Worm (Caenorhabditis elegans) whole organism, midembryonic: ENCODE results near the gene sup-9.

Experiments used
- T22C8.4 ChIP-seq: fragments of 200-800 bp; sonication (Bioruptor generic); IDR thresholded peaks from 2 replicates; pipeline ENCODE4 v1.3.6; 2022; ENCODE audit warnings: missing genetic modification characterization, missing compliant biosample characterization
- cog-1 ChIP-seq: sonication (generic microtip); optimal IDR thresholded peaks from 2 replicates; lab custom pipeline; 2016; ENCODE audit warnings: missing genetic modification characterization, missing compliant biosample characterization
- flt-1 ChIP-seq: fragments of 200-800 bp; sonication (Bioruptor generic); IDR thresholded peaks from 2 replicates; pipeline ENCODE4 v1.3.6; 2022; ENCODE audit warnings: missing genetic modification characterization, missing compliant biosample characterization
- klf-2 ChIP-seq: fragments of 200-800 bp; sonication (Bioruptor generic); conservative IDR thresholded peaks from 2 replicates; pipeline ENCODE4 v1.3.6; 2022; ENCODE audit warnings: missing genetic modification reagents, missing genetic modification characterization, missing compliant biosample characterization
- med-1 ChIP-seq: sonication (generic microtip); optimal IDR thresholded peaks from 2 replicates; lab custom pipeline; 2017; ENCODE audit warnings: missing genetic modification characterization, mild to moderate bottlenecking, missing compliant biosample characterization, antibody characterized with exemption, missing genetic modification reagents; ENCODE audit not compliant: insufficient read depth
- ref-1 ChIP-seq: fragments of 200-800 bp; sonication (Bioruptor generic); conservative IDR thresholded peaks from 2 replicates; pipeline ENCODE4 v1.3.6; 2022; ENCODE audit warnings: missing genetic modification reagents, missing genetic modification characterization, missing compliant biosample characterization
- tab-1 ChIP-seq: fragments of 200-800 bp; sonication (Bioruptor generic); IDR thresholded peaks from 2 replicates; pipeline ENCODE4 v1.3.6; 2022; ENCODE audit warnings: missing genetic modification characterization, missing compliant biosample characterization
- ztf-23 ChIP-seq: fragments of 200-800 bp; sonication (Bioruptor generic); IDR thresholded peaks from 2 replicates; pipeline ENCODE4 v1.3.6; 2022; ENCODE audit warnings: missing genetic modification reagents, missing genetic modification characterization, missing compliant biosample characterization
- ztf-29 ChIP-seq: fragments of 200-800 bp; sonication (Bioruptor generic); IDR thresholded peaks from 2 replicates; pipeline ENCODE4 v1.3.6; 2022; ENCODE audit warnings: missing genetic modification reagents, missing genetic modification characterization, missing compliant biosample characterization

Gene sup-9

ce11 chrII:2686985-2687675 is at the start of gene sup-9, which contains the start of gene nspf-1:
Gene sup-9 (minus strand): TSS chrII:2687027.
Gene nspf-1 (plus strand): TSS chrII:2687625.
- TF ChIP-seq med-1: no peak
- no peak for TF ChIP-seq ztf-29 (GFP tag; lab: Robert Waterston, UW)
- no peak for TF ChIP-seq tab-1 (GFP tag; lab: Robert Waterston, UW)
- TF ChIP-seq T22C8.4 (GFP tag; lab: Robert Waterston, UW): no peak
- TF ChIP-seq klf-2 (GFP tag; lab: Robert Waterston, UW): no peak
- no peak for TF ChIP-seq ref-1 (GFP tag; lab: Robert Waterston, UW)
- no peak for TF ChIP-seq cog-1 (tag; lab: Kevin White, UChicago)

- TF ChIP-seq ztf-29 (GFP tag; lab: Robert Waterston, UW) (no peak), flt-1 (GFP tag; lab: Robert Waterston, UW) (no peak)
Observed at ce11 chrII:2736156-2736728, 49.4 kb upstream of the sup-9 start, which contains the start of gene T05A8.8. Gene T05A8.8 (plus strand): TSS chrII:2736678.

- no peak for TF ChIP-seq tab-1 (GFP tag; lab: Robert Waterston, UW)
- TF ChIP-seq med-1: no peak
- no peak for TF ChIP-seq cog-1 (tag; lab: Kevin White, UChicago)
- no peak for TF ChIP-seq flt-1 (GFP tag; lab: Robert Waterston, UW)
- no peak for TF ChIP-seq klf-2 (GFP tag; lab: Robert Waterston, UW)
Observed at ce11 chrII:2735644-2736043, 48.8 kb upstream of the sup-9 start.

- TF ChIP-seq tab-1 (GFP tag; lab: Robert Waterston, UW) (no peak), flt-1 (GFP tag; lab: Robert Waterston, UW) (no peak), T22C8.4 (GFP tag; lab: Robert Waterston, UW) (no peak), ztf-23 (GFP tag; lab: Robert Waterston, UW) (no peak), ref-1 (GFP tag; lab: Robert Waterston, UW) (no peak), klf-2 (GFP tag; lab: Robert Waterston, UW) (no peak), med-1 (no peak), cog-1 (tag; lab: Kevin White, UChicago) (no peak), ztf-29 (GFP tag; lab: Robert Waterston, UW) (no peak)
Observed at ce11 chrII:2735192-2735591, 48.4 kb upstream of the sup-9 start, which contains the start of gene wdr-31. Gene wdr-31 (minus strand): TSS chrII:2735292.

- TF ChIP-seq tab-1 (GFP tag; lab: Robert Waterston, UW): no peak
- TF ChIP-seq klf-2 (GFP tag; lab: Robert Waterston, UW): no peak
- TF ChIP-seq flt-1 (GFP tag; lab: Robert Waterston, UW): no peak
- TF ChIP-seq ref-1 (GFP tag; lab: Robert Waterston, UW): no peak
- TF ChIP-seq cog-1 (tag; lab: Kevin White, UChicago): no peak
- no peak for TF ChIP-seq med-1
Observed at ce11 chrII:2734735-2735134, 47.9 kb upstream of the sup-9 start.

- TF ChIP-seq ztf-23 (GFP tag; lab: Robert Waterston, UW) (no peak), klf-2 (GFP tag; lab: Robert Waterston, UW) (no peak), tab-1 (GFP tag; lab: Robert Waterston, UW) (no peak), T22C8.4 (GFP tag; lab: Robert Waterston, UW) (no peak), cog-1 (tag; lab: Kevin White, UChicago) (no peak), flt-1 (GFP tag; lab: Robert Waterston, UW) (no peak), ztf-29 (GFP tag; lab: Robert Waterston, UW) (no peak), ref-1 (GFP tag; lab: Robert Waterston, UW) (no peak), med-1 (no peak)
Observed at ce11 chrII:2734266-2734665, 47.4 kb upstream of the sup-9 start.

ce11 chrII:2730647-2731046 is 43.8 kb upstream of the sup-9 start:
- TF ChIP-seq ref-1 (GFP tag; lab: Robert Waterston, UW) (no peak), klf-2 (GFP tag; lab: Robert Waterston, UW) (no peak)

ce11 chrII:2726774-2727173 is 39.9 kb upstream of the sup-9 start:
- TF ChIP-seq med-1: no peak
- TF ChIP-seq ztf-23 (GFP tag; lab: Robert Waterston, UW): no peak
- no peak for TF ChIP-seq T22C8.4 (GFP tag; lab: Robert Waterston, UW)
- no peak for TF ChIP-seq tab-1 (GFP tag; lab: Robert Waterston, UW)
- no peak for TF ChIP-seq ref-1 (GFP tag; lab: Robert Waterston, UW)
- no peak for TF ChIP-seq klf-2 (GFP tag; lab: Robert Waterston, UW)
- no peak for TF ChIP-seq ztf-29 (GFP tag; lab: Robert Waterston, UW)
- no peak for TF ChIP-seq flt-1 (GFP tag; lab: Robert Waterston, UW)
- TF ChIP-seq cog-1 (tag; lab: Kevin White, UChicago): no peak

ce11 chrII:2725561-2725960 is 38.7 kb upstream of the sup-9 start, which contains the start of the genes T05A8.11 and nep-2:
Gene T05A8.11 (minus strand): TSS chrII:2725661.
Gene nep-2 (minus strand): TSS chrII:2725752.
- TF ChIP-seq med-1 (no peak), ref-1 (GFP tag; lab: Robert Waterston, UW) (no peak), ztf-23 (GFP tag; lab: Robert Waterston, UW) (no peak), tab-1 (GFP tag; lab: Robert Waterston, UW) (no peak), flt-1 (GFP tag; lab: Robert Waterston, UW) (no peak), cog-1 (tag; lab: Kevin White, UChicago) (no peak), T22C8.4 (GFP tag; lab: Robert Waterston, UW) (no peak), klf-2 (GFP tag; lab: Robert Waterston, UW) (no peak), ztf-29 (GFP tag; lab: Robert Waterston, UW) (no peak)
